Fruit fly (Drosophila melanogaster) whole organism, wandering third instar larva: ENCODE measurements around the gene CG42269.

Experiments used
- Abd-B ChIP-seq: fragments of >200 bp; optimal IDR thresholded peaks from 2 replicates; lab custom pipeline; 2017; ENCODE audit warnings: missing biosample characterization, missing genetic modification characterization
- CG32264 ChIP-seq: fragments of 200-800 bp; sonication (Bioruptor generic); optimal IDR thresholded peaks from 2 replicates; lab custom pipeline; 2016; ENCODE audit warnings: missing biosample characterization, missing genetic modification characterization
- CrebA ChIP-seq: fragments of 200-800 bp; sonication (Bioruptor generic); optimal IDR thresholded peaks from 2 replicates; lab custom pipeline; 2016; ENCODE audit warnings: missing biosample characterization, mild to moderate bottlenecking, missing genetic modification characterization, borderline replicate concordance
- Dfd ChIP-seq: fragments of >200 bp; optimal IDR thresholded peaks from 2 replicates; lab custom pipeline; 2017; ENCODE audit warnings: missing biosample characterization, missing genetic modification characterization
- Dif ChIP-seq: fragments of 200-275, 200-300 bp; sonication (Bioruptor generic); optimal IDR thresholded peaks from 2 replicates; lab custom pipeline; 2018; ENCODE audit warnings: missing biosample characterization, missing genetic modification characterization; ENCODE audit not compliant: partially characterized antibody
- GATAd ChIP-seq: sonication (Bioruptor generic); optimal IDR thresholded peaks from 2 replicates; lab custom pipeline; 2016; ENCODE audit warnings: missing biosample characterization, missing genetic modification characterization
- HLH106 ChIP-seq: fragments of 200-800 bp; optimal IDR thresholded peaks from 3 replicates; lab custom pipeline; 2019; ENCODE audit warnings: missing biosample characterization, mild to moderate bottlenecking, missing genetic modification characterization, moderate library complexity
- Hr78 ChIP-seq: fragments of >200 bp; optimal IDR thresholded peaks from 2 replicates; lab custom pipeline; 2017; ENCODE audit warnings: missing biosample characterization, missing genetic modification characterization
- Hr83 ChIP-seq: fragments of 200-300 bp; sonication (Bioruptor generic); optimal IDR thresholded peaks from 2 replicates; lab custom pipeline; 2016; ENCODE audit warnings: missing biosample characterization, mild to moderate bottlenecking, missing genetic modification characterization, moderate library complexity; ENCODE audit not compliant: poor library complexity, severe bottlenecking
- Jra ChIP-seq: sonication (Bioruptor generic); optimal IDR thresholded peaks from 2 replicates; lab custom pipeline; 2016; ENCODE audit warnings: missing biosample characterization, missing genetic modification characterization
- Mio ChIP-seq: sonication (Bioruptor generic); optimal IDR thresholded peaks from 2 replicates; lab custom pipeline; 2016; ENCODE audit warnings: missing biosample characterization, missing genetic modification characterization
- Myc ChIP-seq: fragments of >200 bp; optimal IDR thresholded peaks from 2 replicates; lab custom pipeline; 2017
- N ChIP-seq: fragments of >200 bp; optimal IDR thresholded peaks from 2 replicates; lab custom pipeline; 2018; ENCODE audit warnings: missing biosample characterization, missing external identifiers, missing genetic modification characterization
- OdsH ChIP-seq: fragments of 200-800 bp; sonication (Bioruptor generic); optimal IDR thresholded peaks from 2 replicates; lab custom pipeline; 2016; ENCODE audit warnings: missing biosample characterization, mild to moderate bottlenecking, missing genetic modification characterization
- Sp1 ChIP-seq: fragments of 200-800 bp; sonication (Bioruptor generic); optimal IDR thresholded peaks from 3 replicates; lab custom pipeline; 2019; ENCODE audit warnings: missing biosample characterization, mild to moderate bottlenecking, missing genetic modification characterization, moderate library complexity
- Vsx2 ChIP-seq: fragments of 200-300, 225-300 bp; sonication (Bioruptor generic); optimal IDR thresholded peaks from 2 replicates; lab custom pipeline; 2018; ENCODE audit warnings: missing biosample characterization, missing genetic modification characterization; ENCODE audit not compliant: partially characterized antibody
- br ChIP-seq: fragments of 200-800 bp; sonication (Bioruptor generic); optimal IDR thresholded peaks from 2 replicates; lab custom pipeline; 2016; ENCODE audit warnings: missing biosample characterization, missing genetic modification characterization
- dl ChIP-seq, 2 experiments: fragments of 175-275, 200-275 bp in 1 of 2; fragments of 200-275 bp in 1 of 2; sonication (Bioruptor generic); optimal IDR thresholded peaks; lab custom pipeline; 2018; ENCODE audit warnings: mild to moderate bottlenecking in 2 of 2, missing biosample characterization in 2 of 2, missing genetic modification characterization in 2 of 2, moderate library complexity in 2 of 2; ENCODE audit not compliant: partially characterized antibody in 2 of 2, insufficient read depth in 1 of 2
- dmrt93B ChIP-seq: fragments of 200-800 bp; sonication (Bioruptor generic); optimal IDR thresholded peaks from 2 replicates; lab custom pipeline; 2018; ENCODE audit warnings: missing biosample characterization, mild to moderate bottlenecking, missing genetic modification characterization
- foxo ChIP-seq, 2 experiments: fragments of 200-800 bp; sonication (Bioruptor generic); optimal IDR thresholded peaks; 2 replicates in 1 of 2; 3 replicates in 1 of 2; lab custom pipeline; 2016 to 2017; ENCODE audit warnings: missing biosample characterization in 2 of 2, missing genetic modification characterization in 2 of 2
- fru ChIP-seq: fragments of 200-800 bp; sonication (Bioruptor generic); optimal IDR thresholded peaks from 3 replicates; lab custom pipeline; 2016; ENCODE audit warnings: missing biosample characterization, mild to moderate bottlenecking, missing genetic modification characterization
- jim ChIP-seq: fragments of 175-275, 200-325 bp; sonication (Bioruptor generic); optimal IDR thresholded peaks from 2 replicates; lab custom pipeline; 2016; ENCODE audit warnings: missing biosample characterization, mild to moderate bottlenecking, missing genetic modification characterization
- pan ChIP-seq: fragments of >200 bp; optimal IDR thresholded peaks from 2 replicates; lab custom pipeline; 2017
- psq ChIP-seq: fragments of 200-800 bp; sonication (Bioruptor generic); optimal IDR thresholded peaks from 3 replicates; lab custom pipeline; 2017; ENCODE audit warnings: missing biosample characterization, mild to moderate bottlenecking, missing genetic modification characterization, moderate library complexity
- sv ChIP-seq: fragments of 200-800 bp; sonication (Bioruptor generic); optimal IDR thresholded peaks from 3 replicates; lab custom pipeline; 2016; ENCODE audit warnings: missing biosample characterization, missing genetic modification characterization
- usp ChIP-seq: fragments of >200 bp; optimal IDR thresholded peaks from 2 replicates; lab custom pipeline; 2017; ENCODE audit warnings: missing biosample characterization, missing genetic modification characterization

The CG42269 gene

DNA sequence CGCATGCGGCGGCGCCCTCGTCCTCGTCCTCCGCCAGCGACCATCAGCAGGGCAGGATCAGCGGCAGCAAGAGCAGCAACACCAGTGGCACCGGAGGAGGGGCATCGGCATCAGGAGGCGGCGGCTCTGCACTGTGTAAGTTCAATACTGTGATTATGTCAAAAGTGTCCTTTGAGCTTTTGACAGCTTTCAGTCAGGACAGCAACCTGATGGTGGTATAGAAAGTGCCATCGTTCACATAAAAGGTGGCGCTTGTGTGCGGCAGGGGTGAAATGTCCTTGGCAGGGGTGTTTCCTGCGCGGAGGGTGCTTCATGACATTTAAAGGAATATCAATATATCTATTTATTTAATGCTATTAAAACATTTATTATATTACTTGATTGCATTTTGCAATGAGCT lies 37.6 kb downstream of the CG42269 start:
- no peak for TF ChIP-seq OdsH (GFP tag; lab: Kevin White, UChicago)
- no peak for TF ChIP-seq Vsx2 (GFP tag; lab: Kevin White, UChicago)
- no peak for TF ChIP-seq Jra
- TF ChIP-seq pan (lab: Kevin White, UChicago) = no peak
- TF ChIP-seq psq (GFP tag; lab: Kevin White, UChicago) = no peak
- no peak for TF ChIP-seq br
- TF ChIP-seq Hr78 (GFP tag; lab: Kevin White, UChicago) = no peak
- TF ChIP-seq Dfd (GFP tag; lab: Kevin White, UChicago) = no peak

DNA sequence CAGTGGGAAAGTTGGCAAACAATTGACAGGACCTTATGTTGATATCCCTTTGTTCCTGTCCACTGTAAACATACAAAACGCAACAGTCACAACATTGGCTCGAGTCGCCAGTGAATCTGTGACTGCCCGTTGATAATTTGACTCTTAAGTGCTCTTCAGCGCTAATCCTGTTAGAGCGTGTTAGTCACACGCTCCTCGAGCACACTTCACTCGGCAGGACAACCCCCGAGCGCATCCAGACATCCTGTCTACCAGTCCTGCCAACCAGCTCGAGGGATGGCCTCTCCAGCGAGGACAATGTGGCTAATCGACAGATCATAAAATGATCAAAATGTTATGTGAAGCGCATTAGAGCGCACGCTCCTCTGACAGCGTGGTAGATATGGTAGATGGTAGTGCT lies 38.5 kb downstream of the CG42269 start:
- no peak for TF ChIP-seq Myc (lab: Kevin White, UChicago)
- TF ChIP-seq Abd-B (GFP tag; lab: Kevin White, UChicago) = no peak
- no peak for TF ChIP-seq usp (GFP tag; lab: Kevin White, UChicago)
- no peak for TF ChIP-seq CrebA (GFP tag; lab: Kevin White, UChicago)
- TF ChIP-seq, all 38 proteins: peak for 0

DNA sequence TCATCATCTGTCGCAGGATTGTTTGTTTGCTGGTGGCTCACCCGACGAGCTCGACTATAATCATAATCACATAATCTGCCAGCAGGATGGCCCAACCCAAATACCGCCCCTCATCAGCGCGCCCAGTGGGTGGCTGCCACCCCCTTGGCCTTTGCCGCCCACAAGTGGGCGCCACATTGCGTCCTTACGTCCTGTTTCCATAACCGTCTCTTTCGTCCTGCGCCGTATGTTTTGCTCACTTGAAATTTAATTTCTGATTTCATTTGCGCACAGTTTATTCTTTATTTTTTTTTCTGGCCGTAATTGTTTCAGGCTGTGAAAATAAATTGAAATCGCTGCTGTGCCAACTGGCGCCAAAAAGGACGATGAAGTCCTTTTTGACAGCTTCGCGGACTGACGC lies 39.3 kb downstream of the CG42269 start:
- TF ChIP-seq Abd-B (GFP tag; lab: Kevin White, UChicago) = no peak
- TF ChIP-seq dl (GFP tag; optimal IDR thresholded peaks at IDR 0.05; lab: Kevin White, UChicago; ENCODE audit: insufficient read depth in 1 of 2, partially characterized antibody in 2 of 2) = no peak
- no peak for TF ChIP-seq OdsH (GFP tag; lab: Kevin White, UChicago)
- TF ChIP-seq N = no peak
- no peak for TF ChIP-seq jim (GFP tag; lab: Kevin White, UChicago)
- TF ChIP-seq Dfd (GFP tag; lab: Kevin White, UChicago) = no peak
- TF ChIP-seq dmrt93B = no peak
- no peak for TF ChIP-seq fru (GFP tag; lab: Kevin White, UChicago)
- TF ChIP-seq Jra = no peak
- no peak for TF ChIP-seq Hr78 (GFP tag; lab: Kevin White, UChicago)
- no peak for TF ChIP-seq foxo (GFP tag; optimal IDR thresholded peaks at IDR 0.05; lab: Kevin White, UChicago)
- no peak for TF ChIP-seq HLH106 (tag; lab: Kevin White, UChicago)
- TF ChIP-seq sv = no peak
- TF ChIP-seq br = no peak
- TF ChIP-seq Vsx2 (GFP tag; lab: Kevin White, UChicago) = no peak
- no peak for TF ChIP-seq Myc (lab: Kevin White, UChicago)
- no peak for TF ChIP-seq CrebA (GFP tag; lab: Kevin White, UChicago)
- TF ChIP-seq Dif (GFP tag; lab: Kevin White, UChicago) = no peak

DNA sequence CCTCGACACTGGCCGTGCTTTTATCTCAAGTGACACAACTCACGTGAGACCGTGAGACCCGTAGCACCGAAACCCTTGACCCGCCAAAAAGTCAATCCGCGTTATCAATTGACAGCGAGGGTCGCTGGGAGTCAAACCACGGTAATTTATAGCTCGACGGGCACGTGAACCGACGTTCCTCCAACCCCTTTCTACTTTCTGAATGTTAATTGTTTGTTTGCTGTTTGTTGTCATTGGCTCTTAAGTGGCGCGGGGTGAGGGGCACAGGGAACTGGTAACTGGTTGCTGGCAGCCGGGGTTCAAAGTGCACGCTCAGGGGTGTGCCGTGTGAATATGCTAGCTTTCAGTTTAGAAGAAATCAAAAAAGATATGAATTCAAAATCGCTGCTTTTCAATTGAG lies 40.6 kb downstream of the CG42269 start:
- TF ChIP-seq dmrt93B (no peak), pan (lab: Kevin White, UChicago) (no peak), dl (GFP tag; optimal IDR thresholded peaks at IDR 0.05; lab: Kevin White, UChicago; ENCODE audit: insufficient read depth in 1 of 2, partially characterized antibody in 2 of 2) (no peak), psq (GFP tag; lab: Kevin White, UChicago) (no peak), Vsx2 (GFP tag; lab: Kevin White, UChicago) (no peak), CG32264 (GFP tag; lab: Kevin White, UChicago) (no peak), GATAd (no peak), usp (GFP tag; lab: Kevin White, UChicago) (no peak), CrebA (GFP tag; lab: Kevin White, UChicago) (no peak), Hr83 (GFP tag; lab: Kevin White, UChicago) (no peak), Dfd (GFP tag; lab: Kevin White, UChicago) (no peak)

DNA sequence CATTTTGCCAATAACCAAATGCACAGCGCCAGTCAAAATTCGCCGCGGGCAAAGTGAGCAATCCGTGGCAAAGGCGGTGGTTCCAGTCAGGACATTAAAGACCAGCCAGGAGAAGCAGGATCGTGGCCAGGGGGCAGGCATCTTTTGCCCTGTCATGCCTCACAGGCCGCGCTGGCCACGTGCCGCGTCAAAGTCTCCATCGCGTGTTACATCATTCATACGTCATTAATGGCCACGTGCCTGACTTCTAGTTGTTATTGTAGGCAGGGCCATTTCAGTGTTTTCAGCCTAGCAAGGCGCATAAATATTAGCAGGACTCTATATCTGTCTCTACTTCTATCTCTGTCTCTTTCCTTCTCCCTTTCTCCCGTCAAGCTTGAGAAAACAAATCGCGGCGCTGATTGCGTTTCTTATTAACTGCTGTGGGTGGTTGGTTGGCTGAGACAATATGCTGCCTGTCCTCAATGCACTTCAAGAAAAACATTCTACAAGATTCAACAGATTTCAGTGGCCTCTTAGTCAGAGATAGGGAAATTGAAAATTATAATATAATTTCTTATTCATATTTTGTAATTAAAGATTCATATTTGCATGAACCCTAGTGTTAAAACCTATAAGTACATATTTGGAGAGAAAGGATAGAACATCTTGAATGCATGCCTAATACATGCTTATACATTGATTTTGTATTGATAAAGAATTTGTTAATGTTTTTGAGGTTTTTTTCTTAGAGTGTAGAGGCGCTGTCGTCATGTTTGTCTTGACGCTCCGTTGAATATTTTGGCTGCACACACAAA lies 42.4 kb downstream of the CG42269 start:
- TF ChIP-seq Mio (GFP tag; lab: Kevin White, UChicago) (no peak), jim (GFP tag; lab: Kevin White, UChicago) (no peak), Sp1 (GFP tag; lab: Kevin White, UChicago) (no peak)
